Worm (Caenorhabditis elegans): ENCODE measurements around the gene F55H2.8.

F55H2.8 gene

DNA sequence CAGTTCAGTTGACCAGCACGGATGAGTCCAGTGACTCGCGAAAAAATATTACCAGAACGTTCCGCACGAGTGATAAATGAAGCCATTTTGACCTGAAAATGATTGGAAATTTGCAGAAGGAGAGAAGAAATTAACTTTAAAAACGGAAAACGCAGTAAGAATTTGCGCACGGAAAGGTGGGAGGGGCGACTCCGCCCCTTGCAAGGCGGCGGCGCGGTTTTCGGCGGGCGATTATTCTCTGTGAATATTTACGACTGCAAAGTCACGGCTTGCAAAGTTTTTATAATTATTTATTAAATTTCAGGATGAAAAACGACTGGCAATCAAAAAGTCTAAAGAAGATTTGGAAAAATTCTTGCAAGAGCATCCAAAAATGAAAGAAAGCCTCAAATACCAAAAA lies 9.9 kb downstream of the F55H2.8 start, which contains the start of gene mrps-23:
mrps-23 (minus strand) TSS at position 92 of the 400 bp plus-strand sequence.
- no peak for TF ChIP-seq peb-1 (tag; optimal IDR thresholded peaks at IDR 0.05)
- no peak for TF ChIP-seq crh-2 (tag; optimal IDR thresholded peaks at IDR 0.05)
- TF ChIP-seq unc-55 (GFP tag; optimal IDR thresholded peaks at IDR 0.05): peak; percentile 24
- TF ChIP-seq lsy-2 (tag; optimal IDR thresholded peaks at IDR 0.05): peak in 1 of 2 experiments; percentile 31
- TF ChIP-seq nhr-25 (tag; optimal IDR thresholded peaks at IDR 0.05): peak; percentile 14

DNA sequence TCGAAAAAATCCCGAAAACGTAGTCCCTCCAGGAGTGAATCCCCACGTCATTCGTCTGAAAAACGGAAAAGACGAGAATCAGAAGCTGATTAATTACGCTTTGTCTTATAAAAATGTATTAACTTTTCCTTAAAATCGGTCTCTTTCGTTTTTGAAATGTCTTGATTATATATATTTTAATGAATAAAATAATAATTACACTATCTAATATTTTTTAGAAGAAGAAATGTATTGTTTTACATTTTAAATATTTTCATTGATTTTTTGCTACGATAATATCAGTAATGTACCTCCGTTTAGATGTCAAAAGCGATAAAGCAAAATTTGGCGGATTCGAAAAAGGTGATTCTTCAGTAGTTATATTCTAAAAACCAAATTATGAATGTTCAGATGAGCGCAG lies 11.6 kb downstream of the F55H2.8 start, which contains the start of gene trpp-3:
trpp-3 (plus strand) TSS at position 301 of the 400 bp plus-strand sequence.
- TF ChIP-seq nhr-6 (tag; optimal IDR thresholded peaks at IDR 0.05): no peak
- TF ChIP-seq alr-1 (tag; optimal IDR thresholded peaks at IDR 0.05): no peak
- no peak for TF ChIP-seq unc-62 (GFP tag; optimal IDR thresholded peaks at IDR 0.05)
- no peak for TF ChIP-seq lsy-2 (tag; optimal IDR thresholded peaks at IDR 0.05)
- no peak for TF ChIP-seq unc-55 (GFP tag; optimal IDR thresholded peaks at IDR 0.05)
- no peak for TF ChIP-seq sem-4 (tag; optimal IDR thresholded peaks at IDR 0.05)
- no peak for TF ChIP-seq R02D3.7 (tag; optimal IDR thresholded peaks at IDR 0.05)
- no peak for TF ChIP-seq blmp-1 (tag; optimal IDR thresholded peaks at IDR 0.05; ENCODE audit: insufficient read depth)
- no peak for TF ChIP-seq nhr-237 (tag; optimal IDR thresholded peaks at IDR 0.05)
- TF ChIP-seq sma-9 (GFP tag; optimal IDR thresholded peaks at IDR 0.05): no peak
- TF ChIP-seq sma-9 (tag; optimal IDR thresholded peaks at IDR 0.05): no peak
- TF ChIP-seq elt-3 (tag; optimal IDR thresholded peaks at IDR 0.05): no peak
- TF ChIP-seq zag-1 (tag; optimal IDR thresholded peaks at IDR 0.05): no peak
- no peak for TF ChIP-seq snpc-4 (tag; optimal IDR thresholded peaks at IDR 0.05)
- TF ChIP-seq mdl-1 (tag; optimal IDR thresholded peaks at IDR 0.05): no peak
- TF ChIP-seq nhr-10 (tag; optimal IDR thresholded peaks at IDR 0.05): no peak

- TF ChIP-seq gmeb-1 (tag; optimal IDR thresholded peaks at IDR 0.05): no peak
- TF ChIP-seq unc-55 (GFP tag; optimal IDR thresholded peaks at IDR 0.05): no peak
- no peak for TF ChIP-seq sem-4 (tag; optimal IDR thresholded peaks at IDR 0.05)
- TF ChIP-seq mdl-1 (tag; optimal IDR thresholded peaks at IDR 0.05): no peak
- TF ChIP-seq zag-1 (tag; optimal IDR thresholded peaks at IDR 0.05): no peak
- no peak for TF ChIP-seq R02D3.7 (tag; optimal IDR thresholded peaks at IDR 0.05)
- no peak for TF ChIP-seq snpc-4 (tag; optimal IDR thresholded peaks at IDR 0.05)
- TF ChIP-seq alr-1 (tag; optimal IDR thresholded peaks at IDR 0.05): no peak
Observed at ce11 chrIII:9526851-9527250, 13.2 kb downstream of the F55H2.8 start, which contains the start of gene ZK1098.6. ZK1098.6 (plus strand) TSS chrIII:9527151.

DNA sequence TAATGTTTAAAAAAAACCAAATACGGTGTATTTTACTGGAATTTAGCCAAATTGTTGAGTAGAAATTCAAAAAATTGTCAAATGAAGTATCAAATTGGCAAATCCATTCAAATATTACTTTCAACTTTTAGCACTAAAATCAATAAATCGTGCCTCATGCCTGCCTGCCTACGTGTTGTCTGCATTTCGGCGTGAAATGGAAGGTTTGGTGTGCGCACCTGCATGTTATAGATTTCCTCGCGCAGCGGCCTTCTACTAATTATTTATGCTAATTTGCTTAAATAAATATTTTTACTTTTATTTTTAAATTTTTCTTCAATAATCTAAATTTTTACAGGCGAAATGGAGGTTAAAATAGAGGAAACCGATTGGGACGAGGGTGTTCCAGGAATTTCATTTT lies 15.2 kb downstream of the F55H2.8 start, which contains the start of gene ZK1098.2:
ZK1098.2 (plus strand) TSS at position 336 of the 400 bp plus-strand sequence.
- peak; percentile 60 for TF ChIP-seq crh-2 (tag; optimal IDR thresholded peaks at IDR 0.05)
- no peak for TF ChIP-seq ceh-16 (tag; optimal IDR thresholded peaks at IDR 0.05)
- TF ChIP-seq unc-55 (GFP tag; optimal IDR thresholded peaks at IDR 0.05): peak; percentile 31
- TF ChIP-seq sma-9 (GFP tag; optimal IDR thresholded peaks at IDR 0.05): no peak
- no peak for TF ChIP-seq sma-9 (tag; optimal IDR thresholded peaks at IDR 0.05)
- no peak for TF ChIP-seq nhr-11 (tag; optimal IDR thresholded peaks at IDR 0.05)
- peak; percentile 48 for TF ChIP-seq C34F6.9 (tag; optimal IDR thresholded peaks at IDR 0.05)
- no peak for TF ChIP-seq elt-3 (tag; optimal IDR thresholded peaks at IDR 0.05)
- no peak for TF ChIP-seq ZK546.5 (tag; optimal IDR thresholded peaks at IDR 0.05)
- TF ChIP-seq lsy-2 (tag; optimal IDR thresholded peaks at IDR 0.05): peak in 1 of 2 experiments; percentile 56

- TF ChIP-seq unc-62 (GFP tag; optimal IDR thresholded peaks at IDR 0.05): no peak
- peak in 1 of 2 experiments; percentile 60 for TF ChIP-seq lsy-2 (tag; optimal IDR thresholded peaks at IDR 0.05)
- TF ChIP-seq lin-13 (GFP tag; optimal IDR thresholded peaks at IDR 0.05): peak; percentile 16
- TF ChIP-seq unc-55 (GFP tag; optimal IDR thresholded peaks at IDR 0.05): peak; percentile 51
- no peak for TF ChIP-seq nhr-10 (tag; optimal IDR thresholded peaks at IDR 0.05)
- no peak for TF ChIP-seq egl-27 (tag; optimal IDR thresholded peaks at IDR 0.05)
- TF ChIP-seq C34F6.9 (tag; optimal IDR thresholded peaks at IDR 0.05): peak; percentile 65
Observed at ce11 chrIII:9538655-9539155, 25.0 kb downstream of the F55H2.8 start, which contains the start of gene ZK1098.3. ZK1098.3 (minus strand) TSS chrIII:9538705.

ce11 chrIII:9542280-9542679 lies 28.6 kb downstream of the F55H2.8 start, which contains the start of gene mut-7:
mut-7 (minus strand) TSS chrIII:9542380.
- TF ChIP-seq C34F6.9 (tag; optimal IDR thresholded peaks at IDR 0.05) (no peak), R02D3.7 (tag; optimal IDR thresholded peaks at IDR 0.05) (no peak), ztf-11 (tag; optimal IDR thresholded peaks at IDR 0.05) (no peak), crh-2 (tag; optimal IDR thresholded peaks at IDR 0.05) (no peak), elt-1 (tag; optimal IDR thresholded peaks at IDR 0.05) (no peak), ztf-4 (tag; optimal IDR thresholded peaks at IDR 0.05) (no peak), ztf-1 (GFP tag; conservative IDR thresholded peaks at IDR 0.05) (no peak), unc-62 (GFP tag; optimal IDR thresholded peaks at IDR 0.05) (no peak), lin-39 (tag; optimal IDR thresholded peaks at IDR 0.05) (no peak), aly-2 (tag; optimal IDR thresholded peaks at IDR 0.05) (no peak), fos-1 (tag; optimal IDR thresholded peaks at IDR 0.05) (no peak), nhr-11 (tag; optimal IDR thresholded peaks at IDR 0.05) (no peak), mdl-1 (tag; optimal IDR thresholded peaks at IDR 0.05) (no peak), peb-1 (tag; optimal IDR thresholded peaks at IDR 0.05) (no peak)
